Worm (Caenorhabditis elegans): ENCODE data around the gene apc-2.

Gene apc-2

DNA sequence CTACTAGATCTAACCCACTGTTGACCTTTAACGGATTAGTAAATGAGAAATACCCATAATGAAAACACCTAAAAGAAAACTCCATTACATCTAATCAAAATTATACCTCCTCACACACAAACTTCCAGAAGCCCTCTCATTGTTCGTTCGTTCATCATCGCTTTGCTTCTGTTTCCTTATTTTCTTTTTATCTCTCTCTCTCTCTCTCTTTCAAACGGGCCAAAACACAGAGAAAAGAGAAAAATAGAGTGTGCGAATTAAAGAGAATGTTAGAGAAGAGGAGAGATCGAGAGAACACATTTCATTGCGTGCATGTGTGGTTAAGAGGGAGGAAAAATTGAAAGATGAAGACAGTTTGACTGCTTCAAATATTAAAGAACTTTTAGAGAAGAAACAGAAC lies 43.9 kb downstream of the apc-2 start:
- TF ChIP-seq lin-40 (tag; optimal IDR thresholded peaks at IDR 0.05) (peak; percentile 44), nhr-90 (tag; optimal IDR thresholded peaks at IDR 0.05) (no peak), hmg-1.2 (GFP tag; IDR thresholded peaks at IDR 0.05) (peak; percentile 63; the same call in 1 of the 2 replicates), lin-35 (GFP tag; optimal IDR thresholded peaks at IDR 0.05) (peak in 1 of 3 experiments; percentile 49), ztf-26 (tag; optimal IDR thresholded peaks at IDR 0.05) (no peak), tbp1 (GFP tag; optimal IDR thresholded peaks at IDR 0.05) (peak; percentile 4), nhr-80 (tag; optimal IDR thresholded peaks at IDR 0.05) (peak; percentile 62), somi-1 (GFP tag; optimal IDR thresholded peaks at IDR 0.05) (peak; percentile 34), attf-5 (GFP tag; optimal IDR thresholded peaks at IDR 0.05) (peak; percentile 9), F23B12.7 (tag; optimal IDR thresholded peaks at IDR 0.05; ENCODE audit: insufficient read depth) (peak; percentile 54)

DNA sequence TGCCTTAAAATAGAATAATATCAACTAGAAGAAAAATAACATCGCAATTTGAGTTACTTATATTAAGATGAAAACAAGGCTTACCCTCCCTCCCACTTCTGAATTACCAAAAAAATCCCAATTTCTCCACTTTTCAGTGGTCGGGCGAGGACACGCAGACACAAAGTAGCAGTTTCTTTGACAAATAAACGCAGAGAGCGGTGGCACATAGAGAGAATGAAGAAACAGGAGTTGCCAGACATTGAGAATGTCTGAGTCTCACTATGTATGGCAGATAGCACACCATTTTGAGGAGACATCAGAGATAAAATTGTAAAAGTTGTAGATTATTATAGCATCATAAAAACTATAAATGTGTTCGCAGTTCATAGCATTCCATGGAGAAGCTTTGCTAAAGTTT lies 44.8 kb downstream of the apc-2 start:
- TF ChIP-seq hmg-20 (GFP tag; IDR thresholded peaks at IDR 0.05) (no peak), lin-35 (GFP tag; optimal IDR thresholded peaks at IDR 0.05) (peak in 1 of 3 experiments; percentile 20), cebp-2 (GFP tag; IDR thresholded peaks at IDR 0.05) (no peak), hmg-1.2 (GFP tag; IDR thresholded peaks at IDR 0.05) (peak; percentile 91), B0261.1 (tag; optimal IDR thresholded peaks at IDR 0.05) (no peak), nhr-80 (tag; optimal IDR thresholded peaks at IDR 0.05) (peak; percentile 40), lir-1 (GFP tag; conservative IDR thresholded peaks at IDR 0.05) (no peak), ets-4 (GFP tag; optimal IDR thresholded peaks at IDR 0.05) (no peak), ztf-28 (GFP tag; IDR thresholded peaks at IDR 0.05) (no peak), C17E4.6 (GFP tag; IDR thresholded peaks at IDR 0.05) (no peak), unc-62 (GFP tag; optimal IDR thresholded peaks at IDR 0.05) (no peak), ztf-25 (GFP tag; IDR thresholded peaks at IDR 0.05) (no peak), lin-40 (tag; optimal IDR thresholded peaks at IDR 0.05) (peak; percentile 58), mcd-1 (GFP tag; IDR thresholded peaks at IDR 0.05) (no peak), C06A6.2 (GFP tag; conservative IDR thresholded peaks at IDR 0.05) (no peak), sptf-2 (GFP tag; optimal IDR thresholded peaks at IDR 0.05) (no peak), hlh-26 (GFP tag; conservative IDR thresholded peaks at IDR 0.05) (no peak), bed-2 (GFP tag; IDR thresholded peaks at IDR 0.05) (no peak), pbrm-1 (GFP tag; IDR thresholded peaks at IDR 0.05) (no peak), gei-17 (GFP tag; optimal IDR thresholded peaks at IDR 0.05) (no peak), madf-3 (GFP tag; IDR thresholded peaks at IDR 0.05) (no peak), zim-3 (tag; optimal IDR thresholded peaks at IDR 0.05) (no peak), attf-5 (GFP tag; optimal IDR thresholded peaks at IDR 0.05) (peak; percentile 30), ceh-100 (GFP tag; IDR thresholded peaks at IDR 0.05) (no peak), T07F8.4 (tag; optimal IDR thresholded peaks at IDR 0.05) (no peak), F10E7.11 (tag; optimal IDR thresholded peaks at IDR 0.05) (no peak), B0035.1 (tag; optimal IDR thresholded peaks at IDR 0.05) (no peak), F22D6.2 (tag; optimal IDR thresholded peaks at IDR 0.05) (no peak), mes-4 (tag; optimal IDR thresholded peaks at IDR 0.05) (no peak), ceh-27 (GFP tag; optimal IDR thresholded peaks at IDR 0.05) (peak; percentile 15), B0336.3 (GFP tag; IDR thresholded peaks at IDR 0.05) (no peak), unc-130 (GFP tag; optimal IDR thresholded peaks at IDR 0.05) (no peak), cebp-1 (GFP tag; IDR thresholded peaks at IDR 0.05) (no peak), cebp-1 (tag; optimal IDR thresholded peaks at IDR 0.05) (peak; percentile 45), ceh-58 (GFP tag; IDR thresholded peaks at IDR 0.05) (no peak), ZK185.1 (tag; optimal IDR thresholded peaks at IDR 0.05; ENCODE audit: poor library complexity, severe bottlenecking) (no peak), zfh-2 (GFP tag; conservative IDR thresholded peaks at IDR 0.05) (no peak), dox-1 (GFP tag; IDR thresholded peaks at IDR 0.05) (no peak), nfyb-1 (GFP tag; IDR thresholded peaks at IDR 0.05) (no peak), egrh-3 (GFP tag; IDR thresholded peaks at IDR 0.05) (no peak), K12H6.12 (tag; optimal IDR thresholded peaks at IDR 0.05) (peak; percentile 24), snpc-4 (GFP tag; optimal IDR thresholded peaks at IDR 0.05) (no peak), snpc-4 (tag; optimal IDR thresholded peaks at IDR 0.05) (peak in 1 of 4 experiments; percentile 5)
